Worm (Caenorhabditis elegans) whole organism, mixed stage, embryonic: ENCODE results near the gene ddo-2.

Source experiments
- flh-1 ChIP-seq: fragments of 200-800 bp; sonication (Bioruptor generic); optimal IDR thresholded peaks from 2 replicates; lab custom pipeline; 2018; ENCODE audit warnings: mild to moderate bottlenecking, missing genetic modification characterization, moderate library complexity, missing compliant biosample characterization
- unc-62 ChIP-seq: fragments of 150-350 bp; optimal IDR thresholded peaks from 2 replicates; lab custom pipeline; 2014; ENCODE audit warnings: missing biosample characterization, missing genetic modification reagents, missing genetic modification characterization

- TF ChIP-seq unc-62 (GFP tag; lab: Kevin White, UChicago) (no peak), flh-1 (GFP tag; lab: Kevin White, UChicago) (no peak)
Measured at ce11 chrV:7414909-7415308, 20.6 kb downstream of the ddo-2 start, which contains the start of gene F18E3.12.
